Worm (Caenorhabditis elegans) whole organism, L3 larva: ENCODE results near the gene ace-3.

Experiments used
- R02D3.7 ChIP-seq: fragments of 150-350 bp; optimal IDR thresholded peaks from 2 replicates; lab custom pipeline; 2014; ENCODE audit warnings: missing biosample characterization, missing genetic modification characterization
- ceh-82 ChIP-seq: fragments of 150-350 bp; optimal IDR thresholded peaks from 2 replicates; lab custom pipeline; 2014; ENCODE audit warnings: missing biosample characterization, missing genetic modification characterization
- elt-3 ChIP-seq, 3 experiments: fragments of 150-350 bp in 1 of 3; sonication (generic microtip) in 2 of 3; optimal IDR thresholded peaks; 2 replicates in 2 of 3; 4 replicates in 1 of 3; lab custom pipeline; 2014 to 2017; ENCODE audit warnings: missing biosample characterization in 3 of 3, missing genetic modification characterization in 3 of 3
- lin-15B ChIP-seq: fragments of 150-350 bp; optimal IDR thresholded peaks from 2 replicates; lab custom pipeline; 2014; ENCODE audit warnings: missing biosample characterization, missing genetic modification characterization
- lin-39 ChIP-seq: fragments of 150-350 bp; optimal IDR thresholded peaks from 2 replicates; lab custom pipeline; 2018; ENCODE audit warnings: missing biosample characterization, missing genetic modification reagents, missing genetic modification characterization
- mdl-1 ChIP-seq: fragments of 150-350 bp; optimal IDR thresholded peaks from 2 replicates; lab custom pipeline; 2014; ENCODE audit warnings: missing biosample characterization, missing genetic modification characterization
- nhr-23 ChIP-seq: fragments of 150-350 bp; optimal IDR thresholded peaks from 2 replicates; lab custom pipeline; 2014; ENCODE audit warnings: missing biosample characterization, missing genetic modification reagents, missing genetic modification characterization

DNA sequence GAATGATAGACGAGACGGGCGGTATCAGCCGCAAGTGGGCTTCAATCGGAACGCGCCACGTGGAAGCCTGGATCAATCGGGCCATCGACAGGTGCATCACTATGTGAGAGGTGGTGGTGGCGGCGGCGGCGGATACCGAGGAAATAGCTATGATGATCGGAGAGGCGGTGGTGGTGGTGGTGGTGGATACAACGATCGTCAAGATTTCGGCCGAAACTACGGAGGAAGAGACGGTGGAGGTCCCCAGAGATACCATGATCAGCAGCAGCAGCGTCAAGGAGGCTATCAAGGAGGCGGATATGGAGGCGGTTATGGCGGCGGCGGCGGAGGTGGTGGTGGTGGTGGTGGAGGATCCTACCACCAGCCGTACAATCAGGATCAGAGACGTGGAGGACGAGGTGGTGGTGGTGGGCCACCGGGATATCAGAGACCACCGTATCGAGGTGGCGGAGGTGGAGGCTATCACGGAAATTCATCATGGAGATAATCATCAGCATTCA lies 40.0 kb upstream of the ace-3 start:
- TF ChIP-seq lin-15B (tag; lab: Kevin White, UChicago) (no peak), nhr-23 (tag; lab: Kevin White, UChicago) (no peak), ceh-82 (tag; lab: Kevin White, UChicago) (no peak), R02D3.7 (tag; lab: Kevin White, UChicago) (no peak), mdl-1 (no peak), lin-39 (tag; lab: Kevin White, UChicago) (no peak), elt-3 (tag; optimal IDR thresholded peaks at IDR 0.05; lab: Kevin White, UChicago) (no peak)
